Worm (Caenorhabditis elegans) whole organism, L4/young adult: Measurements from ENCODE around the gene T06E6.10.

Source experiments
- dao-5 ChIP-seq: sonication (generic microtip); optimal IDR thresholded peaks from 2 replicates; lab custom pipeline; 2016; ENCODE audit warnings: missing genotype, missing genetic modification characterization, moderate library complexity, missing compliant biosample characterization
- him-1 ChIP-seq: sonication (generic microtip); optimal IDR thresholded peaks from 2 replicates; lab custom pipeline; 2016; ENCODE audit warnings: missing genotype, missing genetic modification reagents, missing genetic modification characterization, missing compliant biosample characterization

ce11 chrV:15451421-15451820, 33.5 kb downstream of the T06E6.10 start, which contains the start of gene srw-33:
- TF ChIP-seq him-1 (tag; lab: Kevin White, UChicago) (no peak), dao-5 (tag; lab: Kevin White, UChicago) (no peak)
